Worm (Caenorhabditis elegans) whole organism, young adult: ENCODE results near the gene grd-12.

Experiments used
- D2030.7 ChIP-seq: fragments of 200-800 bp; sonication (Bioruptor generic); IDR thresholded peaks from 2 replicates; pipeline ENCODE4 v1.3.6; 2022; ENCODE audit warnings: missing genetic modification reagents, missing genetic modification characterization, missing compliant biosample characterization
- akir-1 ChIP-seq: fragments of 200-800 bp; sonication (Bioruptor generic); optimal IDR thresholded peaks from 2 replicates; lab custom pipeline; 2018; ENCODE audit warnings: mild to moderate bottlenecking, missing genetic modification characterization, moderate library complexity, missing compliant biosample characterization
- ama-1 ChIP-seq, 3 experiments: fragments of 150-350 bp in 1 of 3; sonication (generic microtip) in 2 of 3; optimal IDR thresholded peaks; 2 replicates each; lab custom pipeline; 2014 to 2018; ENCODE audit warnings: missing biosample characterization in 2 of 3, missing genetic modification characterization in 2 of 3, missing genetic modification reagents in 2 of 3
- efl-1 ChIP-seq: fragments of 150-350 bp; optimal IDR thresholded peaks from 2 replicates; lab custom pipeline; 2014; ENCODE audit warnings: missing biosample characterization, missing genetic modification reagents, missing genetic modification characterization
- egl-18 ChIP-seq: fragments of 200-800 bp; sonication (Bioruptor generic); IDR thresholded peaks from 2 replicates; pipeline ENCODE4 v1.3.6; 2022; ENCODE audit warnings: missing genetic modification reagents, missing genetic modification characterization, missing compliant biosample characterization
- ekl-4 ChIP-seq: fragments of 200-800 bp; sonication (Bioruptor generic); IDR thresholded peaks from 2 replicates; pipeline ENCODE4 v1.3.6; 2022; ENCODE audit warnings: missing genetic modification reagents, missing genetic modification characterization, missing compliant biosample characterization
- ets-4 ChIP-seq: fragments of 200-800 bp; sonication (Bioruptor generic); optimal IDR thresholded peaks from 2 replicates; lab custom pipeline; 2018; ENCODE audit warnings: mild to moderate bottlenecking, missing genetic modification characterization, missing compliant biosample characterization
- nfyb-1 ChIP-seq: fragments of 200-800 bp; sonication (Bioruptor generic); IDR thresholded peaks from 2 replicates; pipeline ENCODE4 v1.3.6; 2022; ENCODE audit warnings: missing genetic modification reagents, missing genetic modification characterization, missing compliant biosample characterization
- snpc-1.1 ChIP-seq: sonication (generic microtip); optimal IDR thresholded peaks from 2 replicates; lab custom pipeline; 2017; ENCODE audit warnings: missing genetic modification characterization, mild to moderate bottlenecking, missing compliant biosample characterization, antibody characterized with exemption, moderate library complexity, missing genotype, missing genetic modification reagents; ENCODE audit not compliant: insufficient read depth
- unc-62 ChIP-seq: fragments of 150-350 bp; optimal IDR thresholded peaks from 2 replicates; lab custom pipeline; 2014; ENCODE audit warnings: missing biosample characterization, missing genetic modification reagents, missing genetic modification characterization

ce11 chrV:14947022-14947421 lies 31.3 kb upstream of the grd-12 start, which contains the start of gene C30G7.4:
- TF ChIP-seq ets-4 (no peak), snpc-1.1 (tag; lab: Kevin White, UChicago) (no peak), nfyb-1 (GFP tag; lab: Robert Waterston, UW) (no peak), ekl-4 (GFP tag; lab: Robert Waterston, UW) (no peak), akir-1 (GFP tag; lab: Kevin White, UChicago) (no peak), ama-1 (optimal IDR thresholded peaks at IDR 0.05; lab: Kevin White, UChicago) (no peak), ama-1 (GFP tag; optimal IDR thresholded peaks at IDR 0.05; lab: Kevin White, UChicago) (no peak), D2030.7 (GFP tag; lab: Robert Waterston, UW) (no peak), egl-18 (no peak), unc-62 (no peak), efl-1 (GFP tag; lab: Kevin White, UChicago) (no peak)
